Worm (Caenorhabditis elegans): ENCODE measurements around the gene T28F3.9.

Gene T28F3.9

ce11 chrIV:17263714-17264113 is 44.6 kb upstream of the T28F3.9 start:
- TF ChIP-seq pat-9 (tag; optimal IDR thresholded peaks at IDR 0.05): no peak
- no peak for TF ChIP-seq hlh-8 (tag; optimal IDR thresholded peaks at IDR 0.05)
- TF ChIP-seq elt-2 (tag; optimal IDR thresholded peaks at IDR 0.05): peak; percentile 83

- no peak for TF ChIP-seq ceh-24 (tag; optimal IDR thresholded peaks at IDR 0.05)
- TF ChIP-seq pha-2 (tag; optimal IDR thresholded peaks at IDR 0.05): no peak
- no peak for TF ChIP-seq hlh-30 (tag; optimal IDR thresholded peaks at IDR 0.05; ENCODE audit: insufficient read depth)
- TF ChIP-seq ets-4 (tag; optimal IDR thresholded peaks at IDR 0.05): no peak
- TF ChIP-seq ceh-48 (tag; optimal IDR thresholded peaks at IDR 0.05): no peak
- TF ChIP-seq ceh-18 (tag; optimal IDR thresholded peaks at IDR 0.05): no peak
- TF ChIP-seq ceh-31 (tag; optimal IDR thresholded peaks at IDR 0.05): no peak
- no peak for TF ChIP-seq ceh-9 (tag; optimal IDR thresholded peaks at IDR 0.05)
- no peak for TF ChIP-seq lim-6 (tag; optimal IDR thresholded peaks at IDR 0.05)
- no peak for TF ChIP-seq ahr-1 (tag; optimal IDR thresholded peaks at IDR 0.05)
- TF ChIP-seq pros-1 (tag; optimal IDR thresholded peaks at IDR 0.05): no peak
- TF ChIP-seq hlh-6 (tag; optimal IDR thresholded peaks at IDR 0.05): no peak
- no peak for TF ChIP-seq tbx-7 (tag; optimal IDR thresholded peaks at IDR 0.05)
- no peak for TF ChIP-seq pat-9 (tag; optimal IDR thresholded peaks at IDR 0.05)
- no peak for TF ChIP-seq ceh-45 (GFP tag; IDR thresholded peaks at IDR 0.05)
- TF ChIP-seq nfya-1 (tag; optimal IDR thresholded peaks at IDR 0.05): no peak
Measured at ce11 chrIV:17264714-17265113, 43.6 kb upstream of the T28F3.9 start, which contains the start of gene F26D10.13. Gene F26D10.13, minus strand, starts transcription at chrIV:17264814.

ce11 chrIV:17265279-17265678 is 43.0 kb upstream of the T28F3.9 start, which contains the start of gene str-187:
Gene str-187, plus strand, starts transcription at chrIV:17265579.
- TF ChIP-seq ets-4 (tag; optimal IDR thresholded peaks at IDR 0.05): no peak
- TF ChIP-seq ama-1 (optimal IDR thresholded peaks at IDR 0.05): no peak
- TF ChIP-seq ahr-1 (tag; optimal IDR thresholded peaks at IDR 0.05): no peak
- no peak for TF ChIP-seq hlh-30 (tag; optimal IDR thresholded peaks at IDR 0.05; ENCODE audit: insufficient read depth)
- TF ChIP-seq ceh-6 (GFP tag; optimal IDR thresholded peaks at IDR 0.05): no peak
- TF ChIP-seq sox-2 (GFP tag; IDR thresholded peaks at IDR 0.05): no peak
- TF ChIP-seq Y22D7AL.16 (tag; optimal IDR thresholded peaks at IDR 0.05): no peak
- TF ChIP-seq zip-5 (tag; optimal IDR thresholded peaks at IDR 0.05): no peak
- no peak for TF ChIP-seq ceh-48 (tag; optimal IDR thresholded peaks at IDR 0.05)

- TF ChIP-seq unc-3 (GFP tag; conservative IDR thresholded peaks at IDR 0.05) (no peak), unc-3 (tag; optimal IDR thresholded peaks at IDR 0.05) (no peak), dve-1 (tag; optimal IDR thresholded peaks at IDR 0.05) (no peak), tbx-7 (tag; optimal IDR thresholded peaks at IDR 0.05) (no peak), odd-2 (tag; optimal IDR thresholded peaks at IDR 0.05) (no peak), pag-3 (tag; optimal IDR thresholded peaks at IDR 0.05; ENCODE audit: borderline replicate concordance) (no peak), ttx-3 (tag; optimal IDR thresholded peaks at IDR 0.05) (no peak), hlh-8 (tag; optimal IDR thresholded peaks at IDR 0.05) (no peak), ztf-16 (tag; optimal IDR thresholded peaks at IDR 0.05) (no peak), pha-4 (tag; optimal IDR thresholded peaks at IDR 0.05) (no peak), ceh-14 (tag; optimal IDR thresholded peaks at IDR 0.05) (no peak)
Measured at ce11 chrIV:17265716-17266115, 42.6 kb upstream of the T28F3.9 start.

ce11 chrIV:17267304-17267891 is 40.9 kb upstream of the T28F3.9 start:
- no peak for TF ChIP-seq dve-1 (tag; optimal IDR thresholded peaks at IDR 0.05)
- no peak for TF ChIP-seq lin-11 (tag; optimal IDR thresholded peaks at IDR 0.05)
- no peak for TF ChIP-seq rnt-1 (tag; optimal IDR thresholded peaks at IDR 0.05)
- TF ChIP-seq unc-42 (tag; optimal IDR thresholded peaks at IDR 0.05): peak; percentile 8
- TF ChIP-seq sox-4 (tag; optimal IDR thresholded peaks at IDR 0.05): no peak
